Worm (Caenorhabditis elegans) whole organism, L2 larva: ENCODE measurements around the gene F53E10.1.

ENCODE experiments used
- C34F6.9 ChIP-seq: fragments of 150-350 bp; optimal IDR thresholded peaks from 2 replicates; lab custom pipeline; 2014; ENCODE audit warnings: missing biosample characterization, missing genetic modification characterization
- F13H6.1 ChIP-seq: sonication (generic microtip); optimal IDR thresholded peaks from 2 replicates; lab custom pipeline; 2016; ENCODE audit warnings: missing genetic modification characterization, missing compliant biosample characterization
- ZK546.5 ChIP-seq: sonication (generic microtip); optimal IDR thresholded peaks from 2 replicates; lab custom pipeline; 2017; ENCODE audit warnings: missing biosample characterization, missing genetic modification characterization
- egl-27 ChIP-seq: sonication (generic microtip); optimal IDR thresholded peaks from 3 replicates; lab custom pipeline; 2017; ENCODE audit warnings: missing biosample characterization, missing genetic modification reagents, missing genetic modification characterization
- fos-1 ChIP-seq: fragments of 150-350 bp; optimal IDR thresholded peaks from 2 replicates; lab custom pipeline; 2014; ENCODE audit warnings: missing biosample characterization, missing genetic modification characterization
- lin-39 ChIP-seq: fragments of 150-350 bp; optimal IDR thresholded peaks from 2 replicates; lab custom pipeline; 2014; ENCODE audit warnings: missing biosample characterization, missing genetic modification reagents, missing genetic modification characterization
- nhr-12 ChIP-seq: fragments of 150-350 bp; optimal IDR thresholded peaks from 2 replicates; lab custom pipeline; 2014; ENCODE audit warnings: missing biosample characterization, missing genetic modification characterization
- nhr-237 ChIP-seq: fragments of 150-350 bp; optimal IDR thresholded peaks from 2 replicates; lab custom pipeline; 2014; ENCODE audit warnings: missing biosample characterization, missing genetic modification characterization
- nhr-6 ChIP-seq: fragments of 150-350 bp; optimal IDR thresholded peaks from 2 replicates; lab custom pipeline; 2014; ENCODE audit warnings: missing biosample characterization, missing genetic modification characterization
- skn-1 ChIP-seq: sonication (generic microtip); optimal IDR thresholded peaks from 2 replicates; lab custom pipeline; 2017; ENCODE audit warnings: missing biosample characterization, missing genetic modification characterization
- snpc-4 ChIP-seq: fragments of 150-350 bp; optimal IDR thresholded peaks from 2 replicates; lab custom pipeline; 2014; ENCODE audit warnings: missing biosample characterization, missing genetic modification characterization
- unc-39 ChIP-seq: fragments of 150-350 bp; optimal IDR thresholded peaks from 2 replicates; lab custom pipeline; 2014; ENCODE audit warnings: missing biosample characterization, missing genetic modification characterization
- ztf-11 ChIP-seq: sonication (generic microtip); optimal IDR thresholded peaks from 2 replicates; lab custom pipeline; 2017; ENCODE audit warnings: missing biosample characterization, missing genetic modification characterization

- TF ChIP-seq fos-1 (peak; percentile 53), skn-1 (no peak), snpc-4 (tag; lab: Kevin White, UChicago) (no peak), nhr-6 (no peak), egl-27 (no peak), ZK546.5 (tag; lab: Kevin White, UChicago) (no peak), unc-39 (tag; lab: Kevin White, UChicago) (no peak), nhr-12 (tag; lab: Kevin White, UChicago) (no peak), nhr-237 (no peak), F13H6.1 (tag; lab: Kevin White, UChicago) (no peak), C34F6.9 (tag; lab: Kevin White, UChicago) (no peak), ztf-11 (no peak), lin-39 (tag; lab: Kevin White, UChicago) (no peak)
These were observed 22.9 kb upstream of the F53E10.1 start, which contains the start of gene irg-3 for ce11 chrV:2592173-2592676.
